Fruit fly (Drosophila melanogaster) whole organism, prepupa: ENCODE results near the gene Epp.
A peak's percentile ranks its signal among the peaks of the same experiment; 100 is the strongest.

Source experiments
- Blimp-1 ChIP-seq: fragments of 200-800 bp; sonication (Bioruptor generic); optimal IDR thresholded peaks from 3 replicates; lab custom pipeline; 2017; ENCODE audit warnings: missing biosample characterization, missing genetic modification characterization, mild to moderate bottlenecking, moderate library complexity, missing genetic modification reagents
- CG10631 ChIP-seq: fragments of 200-800 bp; sonication (Bioruptor generic); optimal IDR thresholded peaks from 2 replicates; lab custom pipeline; 2016; ENCODE audit warnings: missing biosample characterization, missing genetic modification characterization
- CG10669 ChIP-seq: fragments of 200-800 bp; sonication (Bioruptor generic); optimal IDR thresholded peaks from 3 replicates; lab custom pipeline; 2018; ENCODE audit warnings: missing biosample characterization, mild to moderate bottlenecking, missing genetic modification characterization, moderate library complexity
- CG11294 ChIP-seq: fragments of 200-800 bp; sonication (Bioruptor generic); IDR thresholded peaks from 2 replicates; pipeline ENCODE4 v1.3.6; 2022; ENCODE audit warnings: missing biosample characterization, missing genetic modification characterization
- CG11762 ChIP-seq: fragments of 200-800 bp; sonication (Bioruptor generic); optimal IDR thresholded peaks from 3 replicates; lab custom pipeline; 2016; ENCODE audit warnings: missing biosample characterization, missing genetic modification characterization; ENCODE audit not compliant: insufficient read depth
- CG11902 ChIP-seq: fragments of 200-800 bp; sonication (Bioruptor generic); optimal IDR thresholded peaks from 3 replicates; lab custom pipeline; 2016; ENCODE audit warnings: missing biosample characterization, missing genetic modification characterization
- CG16779 ChIP-seq: fragments of 200-800 bp; sonication (Bioruptor generic); optimal IDR thresholded peaks from 3 replicates; lab custom pipeline; 2017; ENCODE audit warnings: missing biosample characterization, mild to moderate bottlenecking, missing genetic modification characterization
- CG3032 ChIP-seq: fragments of 200-800 bp; optimal IDR thresholded peaks from 2 replicates; lab custom pipeline; 2019; ENCODE audit warnings: missing biosample characterization, mild to moderate bottlenecking, missing genetic modification characterization, moderate library complexity
- CG34406 ChIP-seq: fragments of 200-800 bp; sonication (Bioruptor generic); optimal IDR thresholded peaks from 3 replicates; lab custom pipeline; 2016; ENCODE audit warnings: missing biosample characterization, missing genetic modification characterization
- CG4318 ChIP-seq: fragments of 200-800 bp; sonication (Bioruptor generic); optimal IDR thresholded peaks from 3 replicates; lab custom pipeline; 2017; ENCODE audit warnings: missing biosample characterization, mild to moderate bottlenecking, missing genetic modification characterization
- CG6163 ChIP-seq: fragments of 200-800 bp; sonication (Bioruptor generic); IDR thresholded peaks from 3 replicates; pipeline ENCODE4 v1.3.6; 2022; ENCODE audit warnings: missing biosample characterization, missing genetic modification characterization
- CG6792 ChIP-seq: fragments of 200-800 bp; sonication (Bioruptor generic); optimal IDR thresholded peaks from 3 replicates; lab custom pipeline; 2016; ENCODE audit warnings: missing biosample characterization, missing genetic modification characterization
- CG6808 ChIP-seq: fragments of 200-800 bp; sonication (Bioruptor generic); optimal IDR thresholded peaks from 3 replicates; lab custom pipeline; 2017; ENCODE audit warnings: missing biosample characterization, missing genetic modification characterization, mild to moderate bottlenecking, moderate library complexity, missing genetic modification reagents
- CG6854 ChIP-seq: fragments of 200-800 bp; sonication (Bioruptor generic); optimal IDR thresholded peaks from 2 replicates; lab custom pipeline; 2017; ENCODE audit warnings: missing biosample characterization, mild to moderate bottlenecking, missing genetic modification characterization
- CG7368 ChIP-seq: fragments of 200-800 bp; sonication (Bioruptor generic); optimal IDR thresholded peaks from 3 replicates; lab custom pipeline; 2016; ENCODE audit warnings: missing biosample characterization, missing genetic modification characterization
- CG8119 ChIP-seq: fragments of 200-800 bp; sonication (Bioruptor generic); IDR thresholded peaks from 3 replicates; pipeline ENCODE4 v1.3.6; 2022; ENCODE audit warnings: missing biosample characterization, missing genetic modification characterization
- CG8319 ChIP-seq: fragments of 200-800 bp; sonication (Bioruptor generic); optimal IDR thresholded peaks from 3 replicates; lab custom pipeline; 2016; ENCODE audit warnings: missing biosample characterization, missing genetic modification characterization
- CG8632 ChIP-seq: fragments of 200-800 bp; sonication (Bioruptor generic); optimal IDR thresholded peaks from 3 replicates; lab custom pipeline; 2016; ENCODE audit warnings: missing biosample characterization, missing genetic modification characterization
- CG9139 ChIP-seq: fragments of 200-800 bp; sonication (Bioruptor generic); optimal IDR thresholded peaks from 3 replicates; lab custom pipeline; 2017; ENCODE audit warnings: missing biosample characterization, mild to moderate bottlenecking, missing genetic modification characterization
- Eip93F ChIP-seq: fragments of 200-800 bp; sonication (Bioruptor generic); optimal IDR thresholded peaks from 2 replicates; lab custom pipeline; 2016; ENCODE audit warnings: missing biosample characterization, mild to moderate bottlenecking, missing genetic modification characterization
- Ets21C ChIP-seq: fragments of 200-800 bp; sonication (Bioruptor generic); optimal IDR thresholded peaks from 3 replicates; lab custom pipeline; 2016; ENCODE audit warnings: missing biosample characterization, missing genetic modification characterization
- Ets96B ChIP-seq: fragments of 200-800 bp; optimal IDR thresholded peaks from 2 replicates; lab custom pipeline; 2019; ENCODE audit warnings: missing biosample characterization, mild to moderate bottlenecking, missing genetic modification characterization, moderate library complexity
- Gug ChIP-seq: fragments of 200-800 bp; sonication (Bioruptor generic); IDR thresholded peaks from 2 replicates; pipeline ENCODE4 v1.3.6; 2022; ENCODE audit warnings: missing biosample characterization, missing genetic modification characterization
- Hr38 ChIP-seq: sonication (Bioruptor generic); optimal IDR thresholded peaks from 2 replicates; lab custom pipeline; 2016; ENCODE audit warnings: missing biosample characterization, missing genetic modification characterization
- Hr39 ChIP-seq: fragments of 200-800 bp; sonication (Bioruptor generic); optimal IDR thresholded peaks from 2 replicates; lab custom pipeline; 2016; ENCODE audit warnings: missing biosample characterization, missing genetic modification characterization
- Hr4 ChIP-seq: fragments of 200-800 bp; sonication (Bioruptor generic); optimal IDR thresholded peaks from 3 replicates; lab custom pipeline; 2016; ENCODE audit warnings: missing biosample characterization, missing genetic modification characterization
- Lpt ChIP-seq: fragments of 200-800 bp; sonication (Bioruptor generic); optimal IDR thresholded peaks from 3 replicates; lab custom pipeline; 2016; ENCODE audit warnings: missing biosample characterization, missing genetic modification characterization
- Met ChIP-seq: fragments of 200-800 bp; sonication (Bioruptor generic); optimal IDR thresholded peaks from 3 replicates; lab custom pipeline; 2016; ENCODE audit warnings: missing biosample characterization, missing genetic modification characterization
- OdsH ChIP-seq: fragments of 200-800 bp; sonication (Bioruptor generic); optimal IDR thresholded peaks from 3 replicates; lab custom pipeline; 2016; ENCODE audit warnings: missing biosample characterization, missing genetic modification characterization
- Sox102F ChIP-seq: fragments of 200-800 bp; sonication (Bioruptor generic); optimal IDR thresholded peaks from 2 replicates; lab custom pipeline; 2016; ENCODE audit warnings: missing biosample characterization, mild to moderate bottlenecking, missing genetic modification characterization
- Sox14 ChIP-seq: fragments of 200-800 bp; sonication (Bioruptor generic); optimal IDR thresholded peaks from 3 replicates; lab custom pipeline; 2016; ENCODE audit warnings: missing biosample characterization, missing genetic modification characterization
- acj6 ChIP-seq: fragments of 200-800 bp; sonication (Bioruptor generic); optimal IDR thresholded peaks from 3 replicates; lab custom pipeline; 2016; ENCODE audit warnings: missing biosample characterization, missing genetic modification characterization
- dac ChIP-seq: fragments of 200-800 bp; sonication (Bioruptor generic); optimal IDR thresholded peaks from 2 replicates; lab custom pipeline; 2017; ENCODE audit warnings: missing biosample characterization, mild to moderate bottlenecking, missing genetic modification characterization
- eg ChIP-seq: fragments of 200-800 bp; sonication (Bioruptor generic); IDR thresholded peaks from 3 replicates; pipeline ENCODE4 v1.3.6; 2022; ENCODE audit warnings: missing biosample characterization, missing genetic modification characterization
- esn ChIP-seq: fragments of 200-800 bp; sonication (Bioruptor generic); optimal IDR thresholded peaks from 2 replicates; lab custom pipeline; 2016; ENCODE audit warnings: missing biosample characterization, mild to moderate bottlenecking, missing genetic modification characterization, moderate library complexity
- fd59A ChIP-seq: fragments of 200-800 bp; sonication (Bioruptor generic); optimal IDR thresholded peaks from 2 replicates; lab custom pipeline; 2017; ENCODE audit warnings: missing biosample characterization, mild to moderate bottlenecking, missing genetic modification characterization, missing genetic modification reagents
- fd85E ChIP-seq: fragments of 200-800 bp; sonication (Bioruptor generic); optimal IDR thresholded peaks from 3 replicates; lab custom pipeline; 2016; ENCODE audit warnings: missing biosample characterization, missing genetic modification characterization
- fkh ChIP-seq: fragments of 200-800 bp; sonication (Bioruptor generic); optimal IDR thresholded peaks from 3 replicates; lab custom pipeline; 2017; ENCODE audit warnings: missing biosample characterization, mild to moderate bottlenecking, missing genetic modification characterization, moderate library complexity
- lz ChIP-seq: fragments of 200-800 bp; sonication (Bioruptor generic); optimal IDR thresholded peaks from 3 replicates; lab custom pipeline; 2016; ENCODE audit warnings: missing biosample characterization, missing genetic modification characterization
- net ChIP-seq: fragments of 200-800 bp; sonication (Bioruptor generic); optimal IDR thresholded peaks from 3 replicates; lab custom pipeline; 2016; ENCODE audit warnings: missing biosample characterization, missing genetic modification characterization
- salr ChIP-seq, 2 experiments: fragments of 200-800 bp; sonication (Bioruptor generic); optimal IDR thresholded peaks; 3 replicates each; lab custom pipeline; 2016 to 2018; ENCODE audit warnings: missing biosample characterization in 2 of 2, missing genetic modification characterization in 2 of 2, mild to moderate bottlenecking in 1 of 2
- spab ChIP-seq: fragments of 200-800 bp; sonication (Bioruptor generic); optimal IDR thresholded peaks from 2 replicates; lab custom pipeline; 2017; ENCODE audit warnings: missing biosample characterization, mild to moderate bottlenecking, missing genetic modification characterization, missing genetic modification reagents
- ss ChIP-seq, 2 experiments: fragments of 200-800 bp; sonication (Bioruptor generic); optimal IDR thresholded peaks; 2 replicates in 1 of 2; 3 replicates in 1 of 2; lab custom pipeline; 2017 to 2018; ENCODE audit warnings: mild to moderate bottlenecking in 2 of 2, missing biosample characterization in 2 of 2, missing genetic modification characterization in 2 of 2, moderate library complexity in 1 of 2
- svp ChIP-seq: fragments of 200-800 bp; sonication (Bioruptor generic); peaks from one replicate; lab custom pipeline; 2016; ENCODE audit warnings: missing biosample characterization, missing genetic modification characterization
- topi ChIP-seq: fragments of 200-800 bp; sonication (Bioruptor generic); optimal IDR thresholded peaks from 3 replicates; lab custom pipeline; 2016; ENCODE audit warnings: missing biosample characterization, missing genetic modification characterization
- vri ChIP-seq: fragments of 200-800 bp; sonication (Bioruptor generic); optimal IDR thresholded peaks from 3 replicates; lab custom pipeline; 2016; ENCODE audit warnings: missing biosample characterization, mild to moderate bottlenecking, missing genetic modification characterization

The Epp gene

dm6 chr3R:23955380-23955779 is 37.3 kb downstream of the Epp start (continued):
- TF ChIP-seq Blimp-1 (peak; percentile 90), salr (GFP tag; optimal IDR thresholded peaks at IDR 0.05; lab: Kevin White, UChicago) (no peak), CG6792 (GFP tag; lab: Kevin White, UChicago) (no peak), fd59A (no peak), Sox14 (GFP tag; lab: Kevin White, UChicago) (no peak), fd85E (GFP tag; lab: Kevin White, UChicago) (no peak), fkh (GFP tag; lab: Kevin White, UChicago) (no peak), eg (GFP tag; lab: Robert Waterston, UW) (peak; percentile 17; the same call in 1 of the 3 replicates), topi (GFP tag; lab: Kevin White, UChicago) (peak; percentile 21), CG10669 (GFP tag; lab: Kevin White, UChicago) (no peak), CG8319 (no peak), CG10631 (no peak), CG6808 (no peak), Ets96B (tag; lab: Kevin White, UChicago) (no peak), CG4318 (no peak), CG8119 (GFP tag; lab: Robert Waterston, UW) (peak; percentile 29; the same call in 1 of the 3 replicates), CG11902 (GFP tag; lab: Kevin White, UChicago) (no peak), CG6854 (GFP tag; lab: Kevin White, UChicago) (peak; percentile 56), CG16779 (tag; lab: Kevin White, UChicago) (no peak), CG8632 (no peak)

- TF ChIP-seq Blimp-1 (peak; percentile 67), CG9139 (GFP tag; lab: Kevin White, UChicago) (peak; percentile 91), OdsH (peak; percentile 94), Lpt (GFP tag; lab: Kevin White, UChicago) (peak; percentile 83), fd85E (GFP tag; lab: Kevin White, UChicago) (peak; percentile 81), CG6808 (peak; percentile 98), CG6792 (GFP tag; lab: Kevin White, UChicago) (peak; percentile 94), CG34406 (GFP tag; lab: Kevin White, UChicago) (peak; percentile 95), Hr39 (peak; percentile 94), CG6163 (GFP tag; lab: Robert Waterston, UW) (peak; percentile 87), vri (GFP tag; lab: Kevin White, UChicago) (peak; percentile 88), net (peak; percentile 92), lz (GFP tag; lab: Kevin White, UChicago) (peak; percentile 95), Ets21C (GFP tag; lab: Kevin White, UChicago) (peak; percentile 91), CG6854 (GFP tag; lab: Kevin White, UChicago) (peak; percentile 81), CG7368 (peak; percentile 89), fkh (GFP tag; lab: Kevin White, UChicago) (no peak), esn (GFP tag; lab: Kevin White, UChicago) (peak; percentile 97), eg (GFP tag; lab: Robert Waterston, UW) (peak; percentile 78), CG4318 (peak; percentile 78), CG8319 (peak; percentile 92), Hr4 (peak; percentile 91), CG11294 (GFP tag; lab: Robert Waterston, UW) (peak; percentile 48), CG8632 (peak; percentile 94), Sox102F (peak; percentile 93), CG10669 (GFP tag; lab: Kevin White, UChicago) (peak; percentile 96), ss (GFP tag; optimal IDR thresholded peaks at IDR 0.05; lab: Kevin White, UChicago) (peak; percentile 93 to 98), CG3032 (tag; lab: Kevin White, UChicago) (peak; percentile 98), Met (peak; percentile 96), Gug (GFP tag; lab: Robert Waterston, UW) (peak; percentile 68), spab (GFP tag; lab: Kevin White, UChicago) (peak; percentile 97), svp (GFP tag; lab: Kevin White, UChicago) (peak; percentile 99), salr (GFP tag; optimal IDR thresholded peaks at IDR 0.05; lab: Kevin White, UChicago) (peak; percentile 92), CG11762 (peak; percentile 93), Hr38 (GFP tag; lab: Kevin White, UChicago) (no peak), Eip93F (GFP tag; lab: Kevin White, UChicago) (peak; percentile 73), dac (GFP tag; lab: Kevin White, UChicago) (peak; percentile 73), acj6 (GFP tag; lab: Kevin White, UChicago) (peak; percentile 95)
Measured at dm6 chr3R:23948466-23949413, 44.0 kb downstream of the Epp start.
